Worm (Caenorhabditis elegans) whole organism, L3 larva: Measurements from ENCODE around the gene aps-2.

Source experiments
- fkh-10 ChIP-seq: sonication (generic microtip); optimal IDR thresholded peaks from 2 replicates; lab custom pipeline; 2017; ENCODE audit warnings: missing biosample characterization, missing genetic modification reagents, missing genetic modification characterization
- lin-15B ChIP-seq: fragments of 150-350 bp; optimal IDR thresholded peaks from 2 replicates; lab custom pipeline; 2014; ENCODE audit warnings: missing biosample characterization, missing genetic modification characterization

ce11 chrX:4453101-4453500 is 5.0 kb upstream of the aps-2 start:
- TF ChIP-seq lin-15B (no peak), fkh-10 (GFP tag; lab: Kevin White, UChicago) (no peak)
